Worm (Caenorhabditis elegans) whole organism, young adult: Measurements from ENCODE around the gene srpa-72.

ENCODE experiments used
- F22D6.2 ChIP-seq: sonication (generic microtip); optimal IDR thresholded peaks from 2 replicates; lab custom pipeline; 2016; ENCODE audit warnings: mild to moderate bottlenecking, missing genetic modification characterization, missing compliant biosample characterization
- F39B2.1 ChIP-seq: fragments of 200-800 bp; sonication (Bioruptor generic); IDR thresholded peaks from 2 replicates; pipeline ENCODE4 v1.3.6; 2022; ENCODE audit warnings: missing genetic modification reagents, missing genetic modification characterization, missing compliant biosample characterization
- F49E8.2 ChIP-seq: sonication (generic microtip); optimal IDR thresholded peaks from 3 replicates; lab custom pipeline; 2017; ENCODE audit warnings: missing genetic modification characterization, mild to moderate bottlenecking, missing compliant biosample characterization, antibody characterized with exemption, moderate library complexity; ENCODE audit not compliant: insufficient read depth
- die-1 ChIP-seq: sonication (generic microtip); optimal IDR thresholded peaks from 2 replicates; lab custom pipeline; 2016; ENCODE audit warnings: missing genotype, mild to moderate bottlenecking, missing genetic modification characterization, missing compliant biosample characterization
- him-1 ChIP-seq: sonication (generic microtip); optimal IDR thresholded peaks from 2 replicates; lab custom pipeline; 2016; ENCODE audit warnings: missing genotype, missing genetic modification reagents, missing genetic modification characterization, missing compliant biosample characterization
- lin-26 ChIP-seq: fragments of 200-800 bp; sonication (Bioruptor generic); IDR thresholded peaks from 2 replicates; pipeline ENCODE4 v1.3.6; 2022; ENCODE audit warnings: missing genetic modification reagents, missing genetic modification characterization, missing compliant biosample characterization
- mxl-1 ChIP-seq: sonication (generic microtip); optimal IDR thresholded peaks from 2 replicates; lab custom pipeline; 2016; ENCODE audit warnings: missing genetic modification characterization, missing compliant biosample characterization
- repo-1 ChIP-seq: sonication (generic microtip); optimal IDR thresholded peaks from 2 replicates; lab custom pipeline; 2017; ENCODE audit warnings: mild to moderate bottlenecking, missing genetic modification characterization, missing compliant biosample characterization
- snpc-4 ChIP-seq, 5 experiments: fragments of 150-350 bp in 1 of 5; sonication (generic microtip) in 4 of 5; optimal IDR thresholded peaks; 2 replicates each; lab custom pipeline; 2014 to 2018; ENCODE audit warnings: missing genetic modification characterization in 5 of 5, missing biosample characterization in 3 of 5, antibody characterized with exemption in 2 of 5, mild to moderate bottlenecking in 2 of 5, missing compliant biosample characterization in 2 of 5, missing genotype in 2 of 5, moderate library complexity in 2 of 5, missing genetic modification reagents in 1 of 5
- tlf-1 ChIP-seq: fragments of 200-800 bp; sonication (Bioruptor generic); optimal IDR thresholded peaks from 2 replicates; lab custom pipeline; 2018; ENCODE audit warnings: mild to moderate bottlenecking, missing genetic modification characterization, missing compliant biosample characterization

ce11 chrII:2773534-2773933 is 13.7 kb upstream of the srpa-72 start, which contains the start of gene sdz-9:
- no peak for TF ChIP-seq him-1 (tag; lab: Kevin White, UChicago)
- no peak for TF ChIP-seq mxl-1
- TF ChIP-seq F49E8.2 = no peak
- TF ChIP-seq lin-26 (GFP tag; lab: Robert Waterston, UW) = no peak
- TF ChIP-seq repo-1 (tag; lab: Kevin White, UChicago) = no peak
- no peak for TF ChIP-seq tlf-1 (GFP tag; lab: Kevin White, UChicago)
- TF ChIP-seq die-1 = no peak
- no peak for TF ChIP-seq F39B2.1
- TF ChIP-seq F22D6.2 = no peak
- TF ChIP-seq snpc-4 (GFP tag; optimal IDR thresholded peaks at IDR 0.05; lab: Kevin White, UChicago) = no peak
- TF ChIP-seq snpc-4 (tag; optimal IDR thresholded peaks at IDR 0.05; lab: Kevin White, UChicago) = no peak
